Fruit fly (Drosophila melanogaster): ENCODE data around the gene CG7888.

Gene CG7888

dm6 chr3L:11089805-11090440 lies 36.1 kb downstream of the CG7888 start (continued):
- TF ChIP-seq tio (GFP tag; optimal IDR thresholded peaks at IDR 0.05): peak; percentile 95
- TF ChIP-seq Tbp (GFP tag; optimal IDR thresholded peaks at IDR 0.05): no peak
- peak; percentile 81 for TF ChIP-seq CG2116 (GFP tag; optimal IDR thresholded peaks at IDR 0.05)
- TF ChIP-seq CG14965 (GFP tag; optimal IDR thresholded peaks at IDR 0.05; ENCODE audit: borderline replicate concordance): peak; percentile 65
- TF ChIP-seq inv (GFP tag; IDR thresholded peaks at IDR 0.05; ENCODE audit: partially characterized antibody): no peak; the same call in 1 of the 2 replicates
- TF ChIP-seq CG9437 (GFP tag; optimal IDR thresholded peaks at IDR 0.05): peak; percentile 96
- TF ChIP-seq Oli (tag; optimal IDR thresholded peaks at IDR 0.05): peak; percentile 97
- no peak for TF ChIP-seq gfzf (GFP tag; optimal IDR thresholded peaks at IDR 0.05)
- peak; percentile 31 for TF ChIP-seq scrt (GFP tag; optimal IDR thresholded peaks at IDR 0.05)
- peak; percentile 76; the same call in 1 of the 3 replicates for TF ChIP-seq z (GFP tag; IDR thresholded peaks at IDR 0.05)
- TF ChIP-seq ab (GFP tag; optimal IDR thresholded peaks at IDR 0.05): peak; percentile 51
- peak; percentile 54 for TF ChIP-seq H2.0 (GFP tag; IDR thresholded peaks at IDR 0.05)
- TF ChIP-seq Side (GFP tag; optimal IDR thresholded peaks at IDR 0.05): peak; percentile 77
- peak; percentile 86 for TF ChIP-seq CG16815 (GFP tag; optimal IDR thresholded peaks at IDR 0.05)
- peak; percentile 82 for TF ChIP-seq Hand (GFP tag; optimal IDR thresholded peaks at IDR 0.05)
- TF ChIP-seq CG8924 (tag; optimal IDR thresholded peaks at IDR 0.05): peak; percentile 97
- peak; percentile 94; the same call in 1 of the 2 replicates for TF ChIP-seq chm (GFP tag; IDR thresholded peaks at IDR 0.05)
- TF ChIP-seq gsb-n (tag; optimal IDR thresholded peaks at IDR 0.05): peak; percentile 85
- TF ChIP-seq ssp (GFP tag; IDR thresholded peaks at IDR 0.05): peak; percentile 68
- TF ChIP-seq ind (GFP tag; optimal IDR thresholded peaks at IDR 0.05): peak; percentile 87
- TF ChIP-seq CG13775 (GFP tag; optimal IDR thresholded peaks at IDR 0.05): peak; percentile 92
- peak; percentile 73; the same call in 1 of the 2 replicates for TF ChIP-seq klu (GFP tag; IDR thresholded peaks at IDR 0.05)
- TF ChIP-seq exex (tag; optimal IDR thresholded peaks at IDR 0.05): no peak
- peak; percentile 79 for TF ChIP-seq CG33213 (GFP tag; optimal IDR thresholded peaks at IDR 0.05)
- no peak for TF ChIP-seq hb (GFP tag; IDR thresholded peaks at IDR 0.05; ENCODE audit: partially characterized antibody)
- peak; percentile 87; the same call in 1 of the 3 replicates for TF ChIP-seq dysf (GFP tag; IDR thresholded peaks at IDR 0.05)
- TF ChIP-seq NK7.1 (GFP tag; optimal IDR thresholded peaks at IDR 0.05): peak; percentile 79
- TF ChIP-seq BEAF-32 (GFP tag; optimal IDR thresholded peaks at IDR 0.05): no peak
- TF ChIP-seq gce (GFP tag; IDR thresholded peaks at IDR 0.05): peak; percentile 59
- peak; percentile 59 for TF ChIP-seq nerfin-1 (tag; optimal IDR thresholded peaks at IDR 0.05)
- TF ChIP-seq CG30020 (tag; optimal IDR thresholded peaks at IDR 0.05): peak; percentile 72
- TF ChIP-seq CG6689 (GFP tag; IDR thresholded peaks at IDR 0.05): peak; percentile 90
- TF ChIP-seq psq (GFP tag; optimal IDR thresholded peaks at IDR 0.05): peak; percentile 75
- peak; percentile 65 for TF ChIP-seq CG4404 (GFP tag; IDR thresholded peaks at IDR 0.05)
- peak; percentile 79 for TF ChIP-seq onecut (GFP tag; IDR thresholded peaks at IDR 0.05)
- TF ChIP-seq Hr78 (GFP tag; optimal IDR thresholded peaks at IDR 0.05): peak in 1 of 2 experiments; percentile 87
- TF ChIP-seq Abd-B (GFP tag; optimal IDR thresholded peaks at IDR 0.05): peak; percentile 79
- no peak for TF ChIP-seq CG7963 (GFP tag; IDR thresholded peaks at IDR 0.05; ENCODE audit: partially characterized antibody)
- TF ChIP-seq Dp (GFP tag; optimal IDR thresholded peaks at IDR 0.05): no peak
- TF ChIP-seq Sox100B (GFP tag; optimal IDR thresholded peaks at IDR 0.05): peak; percentile 97
- TF ChIP-seq bigmax (GFP tag; optimal IDR thresholded peaks at IDR 0.05): no peak
- peak; percentile 94 for TF ChIP-seq dmrt99B (tag; optimal IDR thresholded peaks at IDR 0.05)
- TF ChIP-seq CG9932 (GFP tag; IDR thresholded peaks at IDR 0.05): peak; percentile 41; the same call in 1 of the 2 replicates
- peak; percentile 80 for TF ChIP-seq caup (GFP tag; optimal IDR thresholded peaks at IDR 0.05; ENCODE audit: severe bottlenecking)
- TF ChIP-seq CG1602 (GFP tag; optimal IDR thresholded peaks at IDR 0.05): peak; percentile 87
- peak; percentile 87 for TF ChIP-seq CG4820 (GFP tag; optimal IDR thresholded peaks at IDR 0.05)
- TF ChIP-seq CG14441 (GFP tag; IDR thresholded peaks at IDR 0.05): peak; percentile 73; the same call in 1 of the 2 replicates
- peak; percentile 57 for TF ChIP-seq CG4707 (GFP tag; optimal IDR thresholded peaks at IDR 0.05)

Data from whole organism, embryonic.